Fruit fly (Drosophila melanogaster) whole organism, prepupa: Measurements from ENCODE around the gene msopa.
A peak's percentile ranks its signal among the peaks of the same experiment; 100 is the strongest.

ENCODE experiments used
- CG4318 ChIP-seq: fragments of 200-800 bp; sonication (Bioruptor generic); optimal IDR thresholded peaks from 3 replicates; lab custom pipeline; 2017; ENCODE audit warnings: missing biosample characterization, mild to moderate bottlenecking, missing genetic modification characterization
- CG6276 ChIP-seq: fragments of 200-800 bp; sonication (Bioruptor generic); optimal IDR thresholded peaks from 2 replicates; lab custom pipeline; 2017; ENCODE audit warnings: missing biosample characterization, mild to moderate bottlenecking, missing genetic modification characterization
- CG6854 ChIP-seq: fragments of 200-800 bp; sonication (Bioruptor generic); optimal IDR thresholded peaks from 2 replicates; lab custom pipeline; 2017; ENCODE audit warnings: missing biosample characterization, mild to moderate bottlenecking, missing genetic modification characterization
- CG9139 ChIP-seq: fragments of 200-800 bp; sonication (Bioruptor generic); optimal IDR thresholded peaks from 3 replicates; lab custom pipeline; 2017; ENCODE audit warnings: missing biosample characterization, mild to moderate bottlenecking, missing genetic modification characterization
- Eip93F ChIP-seq: fragments of 200-800 bp; sonication (Bioruptor generic); optimal IDR thresholded peaks from 2 replicates; lab custom pipeline; 2016; ENCODE audit warnings: missing biosample characterization, mild to moderate bottlenecking, missing genetic modification characterization
- Ets21C ChIP-seq: fragments of 200-800 bp; sonication (Bioruptor generic); optimal IDR thresholded peaks from 3 replicates; lab custom pipeline; 2016; ENCODE audit warnings: missing biosample characterization, missing genetic modification characterization
- Lpt ChIP-seq: fragments of 200-800 bp; sonication (Bioruptor generic); optimal IDR thresholded peaks from 3 replicates; lab custom pipeline; 2016; ENCODE audit warnings: missing biosample characterization, missing genetic modification characterization
- Sox15 ChIP-seq: fragments of 200-800 bp; sonication (Bioruptor generic); optimal IDR thresholded peaks from 3 replicates; lab custom pipeline; 2016; ENCODE audit warnings: missing biosample characterization, missing genetic modification characterization
- cyc ChIP-seq: fragments of 200-800 bp; sonication (Bioruptor generic); optimal IDR thresholded peaks from 3 replicates; lab custom pipeline; 2016; ENCODE audit warnings: missing biosample characterization, missing genetic modification characterization
- dac ChIP-seq: fragments of 200-800 bp; sonication (Bioruptor generic); optimal IDR thresholded peaks from 2 replicates; lab custom pipeline; 2017; ENCODE audit warnings: missing biosample characterization, mild to moderate bottlenecking, missing genetic modification characterization
- esn ChIP-seq: fragments of 200-800 bp; sonication (Bioruptor generic); optimal IDR thresholded peaks from 2 replicates; lab custom pipeline; 2016; ENCODE audit warnings: missing biosample characterization, mild to moderate bottlenecking, missing genetic modification characterization, moderate library complexity

DNA sequence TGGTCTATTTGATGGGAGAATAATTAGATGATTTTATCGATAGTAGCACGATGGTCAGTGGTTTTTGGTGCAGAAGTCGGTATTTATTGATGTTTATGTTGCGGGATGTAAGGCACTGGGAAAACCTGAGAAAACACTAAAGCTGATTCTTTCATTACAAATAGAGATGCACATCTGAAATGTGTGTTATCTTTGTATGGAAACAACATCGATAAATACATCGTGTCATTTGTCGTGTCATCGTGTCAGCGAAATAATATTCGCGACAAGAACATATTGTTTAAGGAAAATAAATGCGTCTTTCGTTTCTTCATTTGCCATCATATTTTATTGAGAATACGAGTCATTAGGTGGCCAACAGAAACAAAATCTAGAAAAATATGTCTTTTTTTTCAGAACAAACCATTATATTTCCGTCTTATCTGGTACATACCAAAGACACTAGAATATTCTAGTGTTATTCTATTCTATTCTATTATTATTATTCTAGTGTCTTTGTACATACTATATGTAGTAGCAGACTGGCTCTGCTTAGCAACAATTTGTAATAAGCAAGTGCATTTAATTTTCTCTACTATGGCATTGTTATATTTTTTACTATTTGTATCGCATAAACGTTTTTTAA lies 8.1 kb upstream of the msopa start, which contains the start of gene CG7133:
- TF ChIP-seq CG4318 (GFP tag; lab: Kevin White, UChicago) (no peak), dac (GFP tag; lab: Kevin White, UChicago) (no peak), CG6276 (GFP tag; lab: Kevin White, UChicago) (no peak), Lpt (GFP tag; lab: Kevin White, UChicago) (no peak), Ets21C (GFP tag; lab: Kevin White, UChicago) (no peak), Sox15 (GFP tag; lab: Kevin White, UChicago) (no peak), cyc (GFP tag; lab: Kevin White, UChicago) (no peak), esn (GFP tag; lab: Kevin White, UChicago) (peak; percentile 19), CG6854 (GFP tag; lab: Kevin White, UChicago) (no peak), Eip93F (GFP tag; lab: Kevin White, UChicago) (no peak), CG9139 (no peak)
